Worm (Caenorhabditis elegans) whole organism, L4 larva: ENCODE results near the gene gst-27.
"Not testable (repeated sequence)": the region's sequence is repeated elsewhere in the genome, so short reads cannot be mapped to it uniquely, and the experiment has no call there.

Experiments used
- D1046.2 ChIP-seq: fragments of 200-800 bp; sonication (Bioruptor generic); IDR thresholded peaks from 2 replicates; pipeline ENCODE4 v1.3.6; 2022; ENCODE audit warnings: missing genetic modification characterization, missing compliant biosample characterization
- T26A8.4 ChIP-seq: fragments of 200-800 bp; sonication (Bioruptor generic); IDR thresholded peaks from 2 replicates; pipeline ENCODE4 v1.3.6; 2022; ENCODE audit warnings: missing genetic modification characterization, missing compliant biosample characterization
- Y75B8A.6 ChIP-seq: fragments of 200-800 bp; sonication (Bioruptor generic); IDR thresholded peaks from 2 replicates; pipeline ENCODE4 v1.3.6; 2022; ENCODE audit warnings: missing genetic modification reagents, missing genetic modification characterization, missing compliant biosample characterization
- aly-2 ChIP-seq: sonication (generic microtip); optimal IDR thresholded peaks from 2 replicates; lab custom pipeline; 2018; ENCODE audit warnings: missing biosample characterization, missing genetic modification characterization
- arid-1 ChIP-seq: fragments of 200-800 bp; sonication (Bioruptor generic); conservative IDR thresholded peaks from 2 replicates; pipeline ENCODE4 v1.3.6; 2022; ENCODE audit warnings: missing genetic modification reagents, missing genetic modification characterization, missing compliant biosample characterization
- dpl-1 ChIP-seq: fragments of 150-350 bp; optimal IDR thresholded peaks from 2 replicates; lab custom pipeline; 2014; ENCODE audit warnings: missing biosample characterization, missing genetic modification reagents, missing genetic modification characterization
- fkh-10 ChIP-seq: fragments of 150-350 bp; optimal IDR thresholded peaks from 2 replicates; lab custom pipeline; 2014; ENCODE audit warnings: missing biosample characterization, missing genetic modification reagents, missing genetic modification characterization
- fos-1 ChIP-seq: fragments of 150-350 bp; optimal IDR thresholded peaks from 2 replicates; lab custom pipeline; 2014; ENCODE audit warnings: missing biosample characterization, missing genetic modification characterization
- nhr-237 ChIP-seq: sonication (generic microtip); optimal IDR thresholded peaks from 2 replicates; lab custom pipeline; 2017; ENCODE audit warnings: missing biosample characterization, missing genetic modification characterization
- nhr-48 ChIP-seq: sonication (generic microtip); optimal IDR thresholded peaks from 2 replicates; lab custom pipeline; 2016; ENCODE audit warnings: mild to moderate bottlenecking, missing genetic modification characterization, missing compliant biosample characterization
- set-16 ChIP-seq: fragments of 200-800 bp; sonication (Bioruptor generic); IDR thresholded peaks from 2 replicates; pipeline ENCODE4 v1.3.6; 2022; ENCODE audit warnings: missing genetic modification reagents, missing genetic modification characterization, missing compliant biosample characterization
- spr-1 ChIP-seq: sonication (generic microtip); optimal IDR thresholded peaks from 2 replicates; lab custom pipeline; 2016; ENCODE audit warnings: mild to moderate bottlenecking, missing genetic modification characterization, missing compliant biosample characterization

DNA sequence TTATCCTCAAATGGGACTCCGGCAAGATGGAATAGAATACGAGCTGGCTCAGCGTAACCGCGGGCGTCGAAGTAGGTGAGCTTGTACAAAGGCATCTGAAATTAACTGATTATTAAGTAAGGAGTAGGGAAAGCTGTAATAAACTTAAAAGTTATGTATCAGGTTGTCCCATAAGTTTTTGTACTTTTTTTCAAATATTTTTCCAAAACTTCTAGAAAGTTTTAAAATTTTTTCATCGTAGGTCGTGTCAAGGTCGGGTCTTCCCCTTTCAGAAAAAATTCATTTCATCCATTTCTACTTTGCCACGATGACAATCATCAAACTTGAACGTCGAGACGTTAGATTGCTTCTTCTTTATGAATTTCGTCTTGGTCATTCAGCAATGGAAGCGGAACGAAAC is 6.3 kb upstream of the gst-27 start, which contains the start of gene gst-39:
- not testable (repeated sequence) for TF ChIP-seq dpl-1 (GFP tag; lab: Kevin White, UChicago); nhr-48 (tag; lab: Kevin White, UChicago); D1046.2 (GFP tag; lab: Robert Waterston, UW); nhr-237; arid-1; spr-1; fkh-10 (GFP tag; lab: Kevin White, UChicago); fos-1 (tag; lab: Kevin White, UChicago); T26A8.4; aly-2 (tag; lab: Kevin White, UChicago); set-16 (GFP tag; lab: Robert Waterston, UW); Y75B8A.6 (GFP tag; lab: Robert Waterston, UW)
